Worm (Caenorhabditis elegans): ENCODE data around the gene div-1.

Gene div-1

DNA sequence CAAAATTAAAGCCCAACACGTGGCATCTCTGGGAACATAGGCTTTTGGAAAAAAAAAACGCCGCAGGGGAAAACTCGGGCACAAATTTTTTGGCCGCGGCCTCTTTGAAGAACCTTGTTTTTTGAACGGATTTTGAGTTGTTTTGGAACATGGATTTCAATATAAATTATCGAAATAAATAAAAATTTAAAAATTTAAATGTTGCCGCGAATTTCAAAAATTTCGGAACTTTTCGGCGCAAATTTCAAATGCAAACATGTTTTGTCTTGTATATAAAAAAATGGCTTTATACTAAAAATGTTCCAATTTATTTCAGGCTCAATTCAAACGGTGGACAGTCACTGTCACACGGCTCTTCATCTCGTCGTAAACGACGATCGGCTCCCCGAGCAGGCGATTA lies 4.3 kb downstream of the div-1 start:
- no peak for TF ChIP-seq unc-62 (GFP tag; optimal IDR thresholded peaks at IDR 0.05)
- no peak for TF ChIP-seq unc-39 (tag; optimal IDR thresholded peaks at IDR 0.05)
- TF ChIP-seq nhr-2 (tag; optimal IDR thresholded peaks at IDR 0.05): no peak
- TF ChIP-seq elt-1 (tag; optimal IDR thresholded peaks at IDR 0.05; ENCODE audit: borderline replicate concordance, insufficient read depth): no peak
- no peak for TF ChIP-seq elt-3 (tag; optimal IDR thresholded peaks at IDR 0.05)
- no peak for TF ChIP-seq mep-1 (tag; optimal IDR thresholded peaks at IDR 0.05)

DNA sequence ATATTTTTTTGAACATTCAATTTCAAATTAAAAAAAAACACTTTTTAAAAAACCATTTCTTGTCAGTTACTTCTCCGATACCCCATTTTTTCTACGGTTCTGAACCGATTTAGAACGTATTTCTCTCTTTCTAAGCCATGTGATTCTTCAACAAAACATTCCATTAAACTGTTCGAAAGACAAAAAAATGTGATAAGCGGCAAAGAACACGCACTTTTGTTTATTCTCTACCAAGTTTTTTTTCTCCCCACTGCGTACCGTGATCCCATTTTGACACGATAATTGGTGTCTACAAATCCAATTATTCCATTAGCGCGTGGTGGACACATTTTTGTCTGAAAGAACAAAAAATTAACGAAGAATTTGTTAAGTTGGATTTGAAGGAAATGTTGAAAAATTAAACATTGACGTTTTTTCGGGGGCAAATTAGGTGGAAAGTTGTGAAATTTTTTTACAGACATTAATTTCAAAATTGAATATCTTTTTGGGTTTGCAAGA lies 7.0 kb downstream of the div-1 start:
- TF ChIP-seq mab-5 (tag; optimal IDR thresholded peaks at IDR 0.05) (no peak), pha-4 (tag; optimal IDR thresholded peaks at IDR 0.05) (no peak), nhr-237 (tag; optimal IDR thresholded peaks at IDR 0.05) (no peak), ham-2 (GFP tag; optimal IDR thresholded peaks at IDR 0.05) (no peak), sptf-1 (tag; optimal IDR thresholded peaks at IDR 0.05) (no peak), blmp-1 (tag; optimal IDR thresholded peaks at IDR 0.05) (no peak), ceh-39 (tag; optimal IDR thresholded peaks at IDR 0.05) (no peak), nhr-2 (tag; optimal IDR thresholded peaks at IDR 0.05) (no peak), ztf-11 (tag; optimal IDR thresholded peaks at IDR 0.05) (no peak)

DNA sequence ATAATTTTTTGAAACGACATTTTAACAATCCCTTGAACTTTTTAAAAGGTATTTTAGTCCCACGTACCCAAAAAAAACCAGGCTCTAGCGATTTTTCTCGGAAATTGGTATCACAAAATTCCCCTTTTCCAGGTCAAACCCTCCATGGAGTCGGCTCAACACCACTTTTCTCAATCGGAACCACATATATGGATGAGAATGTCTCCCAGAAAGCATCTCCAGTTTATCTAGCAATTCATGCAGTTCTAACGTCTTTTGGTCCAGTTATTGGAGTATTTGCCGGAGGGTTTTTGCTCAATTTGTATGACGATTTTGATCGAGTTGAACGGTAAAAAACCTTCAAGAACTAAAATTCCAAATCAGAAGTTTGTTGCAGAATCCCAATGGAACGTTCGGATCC lies 8.3 kb downstream of the div-1 start:
- TF ChIP-seq M03D4.4 (tag; optimal IDR thresholded peaks at IDR 0.05) (no peak), nhr-2 (tag; optimal IDR thresholded peaks at IDR 0.05) (no peak), ces-1 (GFP tag; optimal IDR thresholded peaks at IDR 0.05) (no peak), unc-120 (tag; optimal IDR thresholded peaks at IDR 0.05; ENCODE audit: poor library complexity, severe bottlenecking) (no peak), drap-1 (GFP tag; optimal IDR thresholded peaks at IDR 0.05) (no peak), blmp-1 (tag; optimal IDR thresholded peaks at IDR 0.05) (no peak), snpc-4 (tag; optimal IDR thresholded peaks at IDR 0.05) (no peak), lin-13 (tag; optimal IDR thresholded peaks at IDR 0.05) (no peak), nhr-28 (tag; optimal IDR thresholded peaks at IDR 0.05) (no peak), cnd-1 (tag; optimal IDR thresholded peaks at IDR 0.05) (no peak), unc-39 (tag; optimal IDR thresholded peaks at IDR 0.05) (no peak), ceh-83 (GFP tag; optimal IDR thresholded peaks at IDR 0.05) (no peak), elt-3 (tag; optimal IDR thresholded peaks at IDR 0.05) (no peak), lsy-2 (tag; optimal IDR thresholded peaks at IDR 0.05) (no peak)

DNA sequence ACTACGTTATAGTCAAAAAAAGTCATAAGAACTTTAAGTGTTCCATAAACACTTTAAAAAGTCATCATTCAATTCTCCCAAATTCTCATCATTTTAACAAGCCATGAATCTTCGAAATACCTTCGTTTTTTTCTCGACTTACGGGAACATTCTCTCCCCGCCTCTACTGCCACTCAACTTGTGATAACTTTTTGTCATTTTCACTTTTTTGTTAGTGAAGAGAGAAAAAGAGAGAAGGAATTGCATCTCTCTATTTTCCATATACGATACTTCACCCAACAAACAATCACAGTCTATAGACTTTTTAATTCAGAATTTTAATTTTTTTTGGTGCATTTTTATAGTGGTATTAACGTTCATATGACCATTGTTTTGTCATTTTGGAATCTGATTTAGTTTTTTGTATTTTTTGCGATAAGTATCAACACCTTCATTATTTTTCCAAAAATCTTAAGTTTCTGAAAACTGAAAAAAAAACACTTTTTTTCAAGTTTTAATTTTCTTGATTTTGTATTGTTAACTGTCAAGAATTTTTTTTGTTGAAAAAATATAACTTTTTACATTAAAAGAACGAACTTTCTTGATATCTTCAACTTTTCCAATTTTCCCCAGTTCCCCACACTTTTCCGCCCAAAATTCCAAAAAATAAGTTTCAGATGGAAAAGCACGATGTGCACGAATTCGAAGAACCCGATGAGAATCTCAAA lies 9.8 kb downstream of the div-1 start, which contains the start of gene Y70G10A.3:
Gene Y70G10A.3, plus strand, starts transcription at position 657 of the 707 bp plus-strand sequence.
- TF ChIP-seq lsy-2 (tag; optimal IDR thresholded peaks at IDR 0.05) (no peak), elt-1 (tag; optimal IDR thresholded peaks at IDR 0.05; ENCODE audit: borderline replicate concordance, insufficient read depth) (no peak), cnd-1 (tag; optimal IDR thresholded peaks at IDR 0.05) (no peak), sem-2 (GFP tag; optimal IDR thresholded peaks at IDR 0.05) (no peak), hlh-1 (tag; optimal IDR thresholded peaks at IDR 0.05) (no peak), nhr-28 (tag; optimal IDR thresholded peaks at IDR 0.05) (no peak), drap-1 (GFP tag; optimal IDR thresholded peaks at IDR 0.05) (no peak), nhr-12 (tag; optimal IDR thresholded peaks at IDR 0.05) (no peak), ceh-83 (GFP tag; optimal IDR thresholded peaks at IDR 0.05) (no peak), tbx-8 (GFP tag; optimal IDR thresholded peaks at IDR 0.05) (no peak), bed-3 (GFP tag; optimal IDR thresholded peaks at IDR 0.05) (no peak), M03D4.4 (tag; optimal IDR thresholded peaks at IDR 0.05) (no peak), ceh-43 (GFP tag; optimal IDR thresholded peaks at IDR 0.05) (no peak)

DNA sequence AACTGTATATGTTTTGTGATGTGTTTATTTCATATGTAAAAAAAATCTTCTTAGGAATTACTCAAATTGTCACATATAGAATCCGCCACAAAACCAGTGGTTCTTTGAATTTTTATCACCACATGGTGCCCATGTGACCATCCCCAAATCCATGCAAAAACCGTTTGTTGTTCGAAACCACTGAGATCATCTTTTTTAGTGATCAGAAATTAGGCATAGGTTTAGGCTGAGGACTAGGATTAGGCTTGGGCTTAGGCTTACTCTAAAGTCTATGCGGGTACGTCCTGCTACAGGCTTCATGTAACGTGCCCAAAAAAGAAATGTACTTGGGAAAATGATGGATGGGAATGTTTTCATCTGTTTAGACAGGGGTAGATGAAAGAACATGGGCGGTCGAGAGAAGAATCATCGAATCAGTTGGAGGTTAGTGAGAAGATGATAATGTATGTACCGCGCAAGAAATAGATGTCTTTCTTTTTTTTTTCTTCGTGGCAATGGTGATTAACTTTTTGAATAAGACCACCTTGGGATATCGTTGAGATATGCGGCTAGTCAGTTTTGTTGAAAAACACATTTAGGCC lies 12.0 kb downstream of the div-1 start:
- TF ChIP-seq unc-120 (tag; optimal IDR thresholded peaks at IDR 0.05; ENCODE audit: poor library complexity, severe bottlenecking) (no peak), tbx-8 (GFP tag; optimal IDR thresholded peaks at IDR 0.05) (no peak), elt-1 (tag; optimal IDR thresholded peaks at IDR 0.05; ENCODE audit: borderline replicate concordance, insufficient read depth) (no peak), ham-2 (GFP tag; optimal IDR thresholded peaks at IDR 0.05) (no peak), ceh-43 (GFP tag; optimal IDR thresholded peaks at IDR 0.05) (no peak)

Data from whole organism, mixed stage, embryonic.